Worm (Caenorhabditis elegans) whole organism, mixed stage, embryonic: ENCODE measurements around the gene unc-42.

Source experiments
- ceh-43 ChIP-seq: fragments of 200-800 bp; sonication (Bioruptor generic); optimal IDR thresholded peaks from 2 replicates; lab custom pipeline; 2018; ENCODE audit warnings: mild to moderate bottlenecking, missing genetic modification characterization, moderate library complexity, missing compliant biosample characterization
- ces-1 ChIP-seq: fragments of 150-350 bp; optimal IDR thresholded peaks from 2 replicates; lab custom pipeline; 2014; ENCODE audit warnings: missing biosample characterization, missing genetic modification reagents, missing genetic modification characterization
- elt-1 ChIP-seq: sonication (generic microtip); optimal IDR thresholded peaks from 2 replicates; lab custom pipeline; 2017; ENCODE audit warnings: missing genetic modification characterization, mild to moderate bottlenecking, missing compliant biosample characterization, antibody characterized with exemption, moderate library complexity, borderline replicate concordance; ENCODE audit not compliant: insufficient read depth
- hlh-1 ChIP-seq: fragments of 150-350 bp; optimal IDR thresholded peaks from 2 replicates; lab custom pipeline; 2014; ENCODE audit warnings: missing biosample characterization, missing genetic modification reagents, missing genetic modification characterization
- lin-13 ChIP-seq: fragments of 150-350 bp; optimal IDR thresholded peaks from 2 replicates; lab custom pipeline; 2014; ENCODE audit warnings: missing biosample characterization, missing genetic modification characterization
- lsy-2 ChIP-seq: fragments of 150-350 bp; optimal IDR thresholded peaks from 2 replicates; lab custom pipeline; 2014; ENCODE audit warnings: missing biosample characterization, missing genetic modification characterization
- nhr-28 ChIP-seq: fragments of 150-350 bp; optimal IDR thresholded peaks from 2 replicates; lab custom pipeline; 2014; ENCODE audit warnings: missing biosample characterization, missing genetic modification characterization
- pha-4 ChIP-seq: fragments of 150-350 bp; optimal IDR thresholded peaks from 2 replicates; lab custom pipeline; 2018; ENCODE audit warnings: missing biosample characterization, missing genetic modification reagents, missing genetic modification characterization
- snpc-4 ChIP-seq: fragments of 150-350 bp; optimal IDR thresholded peaks from 2 replicates; lab custom pipeline; 2014; ENCODE audit warnings: missing biosample characterization, missing genetic modification characterization
- unc-39 ChIP-seq: fragments of 150-350 bp; optimal IDR thresholded peaks from 2 replicates; lab custom pipeline; 2014; ENCODE audit warnings: missing biosample characterization, missing genetic modification characterization
- unc-62 ChIP-seq: fragments of 150-350 bp; optimal IDR thresholded peaks from 2 replicates; lab custom pipeline; 2014; ENCODE audit warnings: missing biosample characterization, missing genetic modification reagents, missing genetic modification characterization
- ztf-11 ChIP-seq: fragments of 150-350 bp; optimal IDR thresholded peaks from 2 replicates; lab custom pipeline; 2014; ENCODE audit warnings: missing biosample characterization, missing genetic modification characterization

DNA sequence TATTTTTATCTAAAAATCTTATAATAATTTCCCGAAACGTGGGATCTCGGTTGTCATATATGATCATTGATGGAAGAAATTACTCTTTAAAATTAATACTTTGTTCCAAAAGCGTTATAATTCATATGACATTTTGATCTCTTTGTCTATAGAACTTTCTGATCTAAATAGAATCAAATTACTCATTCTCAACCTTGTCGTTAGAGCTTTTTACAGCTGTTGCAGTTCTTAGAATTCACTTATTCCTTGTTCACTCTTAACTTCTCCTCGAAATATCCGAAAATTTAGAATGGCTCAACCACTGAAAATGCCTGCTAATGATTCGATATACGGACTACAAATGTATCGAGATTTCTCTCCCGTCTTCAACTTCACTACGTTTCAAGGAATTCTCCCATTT is 42.0 kb upstream of the unc-42 start, which contains the start of gene sru-29:
- no peak for TF ChIP-seq elt-1 (tag; lab: Kevin White, UChicago)
- no peak for TF ChIP-seq nhr-28 (tag; lab: Kevin White, UChicago)
- no peak for TF ChIP-seq lsy-2 (tag; lab: Kevin White, UChicago)
- no peak for TF ChIP-seq unc-39 (tag; lab: Kevin White, UChicago)
- TF ChIP-seq lin-13 (tag; lab: Kevin White, UChicago), result no peak
- TF ChIP-seq ztf-11 (tag; lab: Kevin White, UChicago), result no peak
- no peak for TF ChIP-seq ces-1
- no peak for TF ChIP-seq pha-4 (tag; lab: Kevin White, UChicago)
- no peak for TF ChIP-seq snpc-4 (tag; lab: Kevin White, UChicago)
- no peak for TF ChIP-seq ceh-43 (GFP tag; lab: Kevin White, UChicago)
- TF ChIP-seq unc-62 (GFP tag; lab: Kevin White, UChicago), result no peak
- no peak for TF ChIP-seq hlh-1 (tag; lab: Kevin White, UChicago)
